Worm (Caenorhabditis elegans) whole organism, late embryonic: ENCODE results near the gene F36H1.3.

Source experiments
- C38D4.7 ChIP-seq: fragments of 200-800 bp; sonication (Bioruptor generic); optimal IDR thresholded peaks from 2 replicates; lab custom pipeline; 2018; ENCODE audit warnings: mild to moderate bottlenecking, missing genetic modification characterization, moderate library complexity, missing compliant biosample characterization
- F13H6.1 ChIP-seq: sonication (generic microtip); optimal IDR thresholded peaks from 2 replicates; lab custom pipeline; 2016; ENCODE audit warnings: missing genetic modification characterization, missing compliant biosample characterization
- K02D7.2 ChIP-seq: sonication (generic microtip); optimal IDR thresholded peaks from 2 replicates; lab custom pipeline; 2017; ENCODE audit warnings: mild to moderate bottlenecking, missing genetic modification characterization, missing compliant biosample characterization
- T23F11.4 ChIP-seq: fragments of 200-800 bp; sonication (Bioruptor generic); optimal IDR thresholded peaks from 2 replicates; lab custom pipeline; 2018; ENCODE audit warnings: mild to moderate bottlenecking, missing genetic modification characterization, missing compliant biosample characterization
- ama-1 ChIP-seq: fragments of 150-350 bp; optimal IDR thresholded peaks from 2 replicates; lab custom pipeline; 2014
- ceh-19 ChIP-seq: fragments of 200-800 bp; sonication (Bioruptor generic); optimal IDR thresholded peaks from 2 replicates; lab custom pipeline; 2018; ENCODE audit warnings: mild to moderate bottlenecking, missing genetic modification characterization, missing compliant biosample characterization
- ceh-22 ChIP-seq: sonication (generic microtip); optimal IDR thresholded peaks from 2 replicates; lab custom pipeline; 2017; ENCODE audit warnings: missing biosample characterization, missing genetic modification characterization
- ceh-30 ChIP-seq: fragments of 150-350 bp; optimal IDR thresholded peaks from 2 replicates; lab custom pipeline; 2014; ENCODE audit warnings: missing biosample characterization, missing genetic modification characterization
- ceh-45 ChIP-seq: fragments of 200-800 bp; sonication (Bioruptor generic); IDR thresholded peaks from 2 replicates; pipeline ENCODE4 v1.3.6; 2022; ENCODE audit warnings: missing genetic modification reagents, missing genetic modification characterization, missing compliant biosample characterization
- ceh-6 ChIP-seq: fragments of 200-800 bp; sonication (Bioruptor generic); optimal IDR thresholded peaks from 2 replicates; lab custom pipeline; 2018; ENCODE audit warnings: mild to moderate bottlenecking, missing genetic modification characterization, missing compliant biosample characterization
- ceh-9 ChIP-seq: sonication (generic microtip); optimal IDR thresholded peaks from 2 replicates; lab custom pipeline; 2016; ENCODE audit warnings: mild to moderate bottlenecking, missing genetic modification characterization, inconsistent platforms, missing compliant biosample characterization
- che-1 ChIP-seq: sonication (generic microtip); optimal IDR thresholded peaks from 2 replicates; lab custom pipeline; 2016; ENCODE audit warnings: mild to moderate bottlenecking, missing genetic modification characterization, missing compliant biosample characterization
- elt-2 ChIP-seq: sonication (generic microtip); optimal IDR thresholded peaks from 2 replicates; lab custom pipeline; 2016; ENCODE audit warnings: missing genetic modification reagents, missing genetic modification characterization, missing compliant biosample characterization
- elt-4 ChIP-seq: sonication (generic microtip); optimal IDR thresholded peaks from 2 replicates; lab custom pipeline; 2016; ENCODE audit warnings: missing genetic modification characterization, missing compliant biosample characterization
- eyg-1 ChIP-seq: sonication (generic microtip); optimal IDR thresholded peaks from 2 replicates; lab custom pipeline; 2016; ENCODE audit warnings: missing genotype, missing genetic modification characterization, missing compliant biosample characterization
- fkh-10 ChIP-seq: fragments of 150-350 bp; optimal IDR thresholded peaks from 2 replicates; lab custom pipeline; 2014; ENCODE audit warnings: missing biosample characterization, missing genetic modification reagents, missing genetic modification characterization
- gmeb-2 ChIP-seq: sonication (generic microtip); optimal IDR thresholded peaks from 2 replicates; lab custom pipeline; 2016; ENCODE audit warnings: missing genetic modification characterization, inconsistent platforms, missing compliant biosample characterization
- hlh-13 ChIP-seq: fragments of 200-800 bp; sonication (Bioruptor generic); optimal IDR thresholded peaks from 2 replicates; lab custom pipeline; 2018; ENCODE audit warnings: mild to moderate bottlenecking, missing genetic modification characterization, missing compliant biosample characterization
- hlh-15 ChIP-seq: sonication (generic microtip); optimal IDR thresholded peaks from 2 replicates; lab custom pipeline; 2016; ENCODE audit warnings: missing genetic modification characterization, missing compliant biosample characterization
- hlh-30 ChIP-seq: sonication (generic microtip); optimal IDR thresholded peaks from 2 replicates; lab custom pipeline; 2017; ENCODE audit warnings: antibody characterized with exemption, missing genetic modification characterization, missing compliant biosample characterization; ENCODE audit not compliant: insufficient read depth
- hlh-8 ChIP-seq: sonication (generic microtip); optimal IDR thresholded peaks from 2 replicates; lab custom pipeline; 2016; ENCODE audit warnings: missing genotype, missing genetic modification characterization, missing compliant biosample characterization
- lin-11 ChIP-seq: fragments of 200-800 bp; sonication (Bioruptor generic); optimal IDR thresholded peaks from 2 replicates; lab custom pipeline; 2018; ENCODE audit warnings: mild to moderate bottlenecking, missing genetic modification characterization, missing compliant biosample characterization
- madf-2 ChIP-seq: sonication (generic microtip); optimal IDR thresholded peaks from 2 replicates; lab custom pipeline; 2017; ENCODE audit warnings: missing genetic modification characterization, missing compliant biosample characterization
- mec-3 ChIP-seq: sonication (generic microtip); optimal IDR thresholded peaks from 2 replicates; lab custom pipeline; 2016; ENCODE audit warnings: borderline replicate concordance, missing genetic modification characterization, missing compliant biosample characterization
- nfya-1 ChIP-seq: sonication (generic microtip); optimal IDR thresholded peaks from 2 replicates; lab custom pipeline; 2017; ENCODE audit warnings: missing genetic modification characterization, mild to moderate bottlenecking, missing compliant biosample characterization, antibody characterized with exemption, moderate library complexity
- nhr-11 ChIP-seq: fragments of 150-350 bp; optimal IDR thresholded peaks from 2 replicates; lab custom pipeline; 2014; ENCODE audit warnings: missing biosample characterization, missing genetic modification characterization
- npax-4 ChIP-seq: sonication (generic microtip); optimal IDR thresholded peaks from 2 replicates; lab custom pipeline; 2016; ENCODE audit warnings: missing genetic modification characterization, missing compliant biosample characterization
- odd-2 ChIP-seq: sonication (generic microtip); optimal IDR thresholded peaks from 2 replicates; lab custom pipeline; 2017; ENCODE audit warnings: antibody characterized with exemption, mild to moderate bottlenecking, missing genetic modification characterization, missing compliant biosample characterization
- pag-3 ChIP-seq: sonication (generic microtip); optimal IDR thresholded peaks from 2 replicates; lab custom pipeline; 2016; ENCODE audit warnings: missing compliant biosample characterization, missing genetic modification characterization, borderline replicate concordance
- pat-9 ChIP-seq: fragments of 200-800 bp; sonication (Bioruptor generic); optimal IDR thresholded peaks from 2 replicates; lab custom pipeline; 2018; ENCODE audit warnings: mild to moderate bottlenecking, missing genetic modification characterization, moderate library complexity, missing compliant biosample characterization
- pha-2 ChIP-seq: sonication (generic microtip); optimal IDR thresholded peaks from 2 replicates; lab custom pipeline; 2017; ENCODE audit warnings: mild to moderate bottlenecking, missing genetic modification characterization, missing compliant biosample characterization
- pqm-1 ChIP-seq: sonication (generic microtip); optimal IDR thresholded peaks from 2 replicates; lab custom pipeline; 2016; ENCODE audit warnings: missing genetic modification characterization, missing compliant biosample characterization
- pros-1 ChIP-seq: fragments of 150-350 bp; optimal IDR thresholded peaks from 2 replicates; lab custom pipeline; 2014; ENCODE audit warnings: missing biosample characterization, missing genetic modification reagents, missing genetic modification characterization
- ref-2 ChIP-seq: sonication (generic microtip); optimal IDR thresholded peaks from 2 replicates; lab custom pipeline; 2016; ENCODE audit warnings: missing genetic modification characterization, missing compliant biosample characterization
- rnt-1 ChIP-seq: sonication (generic microtip); optimal IDR thresholded peaks from 2 replicates; lab custom pipeline; 2016; ENCODE audit warnings: missing genetic modification characterization, missing compliant biosample characterization
- syd-9 ChIP-seq: sonication (generic microtip); optimal IDR thresholded peaks from 2 replicates; lab custom pipeline; 2016; ENCODE audit warnings: mild to moderate bottlenecking, missing genetic modification characterization, moderate library complexity, missing compliant biosample characterization
- unc-55 ChIP-seq: sonication (generic microtip); optimal IDR thresholded peaks from 2 replicates; lab custom pipeline; 2017; ENCODE audit warnings: missing biosample characterization, missing genetic modification reagents, missing genetic modification characterization
- unc-86 ChIP-seq: sonication (generic microtip); optimal IDR thresholded peaks from 2 replicates; lab custom pipeline; 2016; ENCODE audit warnings: missing genetic modification characterization, missing compliant biosample characterization
- zip-5 ChIP-seq: sonication (generic microtip); optimal IDR thresholded peaks from 2 replicates; lab custom pipeline; 2016; ENCODE audit warnings: missing genetic modification characterization, missing compliant biosample characterization

F36H1.3 gene

DNA sequence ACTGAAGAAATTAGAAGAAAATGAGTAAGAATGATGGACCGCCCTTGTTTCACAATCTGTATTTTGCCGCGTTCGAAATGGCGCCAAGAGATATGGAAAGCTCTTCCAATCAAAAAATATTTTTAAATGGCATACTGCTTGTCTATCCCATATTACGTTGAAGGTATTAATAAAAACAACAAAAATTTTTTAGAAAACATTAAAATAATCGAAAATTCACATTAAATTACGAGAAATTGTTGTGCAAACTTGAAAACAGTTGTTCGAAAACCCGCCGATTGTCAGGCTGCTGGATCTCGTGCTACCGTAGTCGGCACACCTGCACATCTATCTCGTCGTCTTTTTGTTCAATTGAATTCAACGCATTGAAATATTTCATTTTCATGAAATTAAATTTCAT lies 33.7 kb downstream of the F36H1.3 start, which contains the start of gene klc-1:
klc-1 (plus strand) TSS at position 127 of the 400 bp plus-strand sequence.
- no peak for TF ChIP-seq nfya-1 (tag; lab: Kevin White, UChicago)
- no peak for TF ChIP-seq hlh-30 (tag; lab: Kevin White, UChicago)
- no peak for TF ChIP-seq unc-55 (GFP tag; lab: Kevin White, UChicago)
- no peak for TF ChIP-seq pros-1 (tag; lab: Kevin White, UChicago)
- TF ChIP-seq gmeb-2 (tag; lab: Kevin White, UChicago): no peak
- no peak for TF ChIP-seq syd-9 (tag; lab: Kevin White, UChicago)
- no peak for TF ChIP-seq pat-9
- TF ChIP-seq ceh-6 (GFP tag; lab: Kevin White, UChicago): no peak
- no peak for TF ChIP-seq odd-2 (tag; lab: Kevin White, UChicago)
- TF ChIP-seq F13H6.1 (tag; lab: Kevin White, UChicago): no peak
- no peak for TF ChIP-seq ceh-30 (tag; lab: Kevin White, UChicago)
- TF ChIP-seq npax-4: no peak

- TF ChIP-seq lin-11 (tag; lab: Kevin White, UChicago) (no peak), ceh-19 (GFP tag; lab: Kevin White, UChicago) (no peak), eyg-1 (tag; lab: Kevin White, UChicago) (no peak), ref-2 (tag; lab: Kevin White, UChicago) (no peak), unc-86 (no peak), ama-1 (no peak), hlh-8 (tag; lab: Kevin White, UChicago) (no peak), ceh-45 (GFP tag; lab: Robert Waterston, UW) (no peak), ceh-30 (tag; lab: Kevin White, UChicago) (no peak), nhr-11 (tag; lab: Kevin White, UChicago) (no peak), elt-4 (tag; lab: Kevin White, UChicago) (no peak), elt-2 (tag; lab: Kevin White, UChicago) (no peak), rnt-1 (no peak), hlh-13 (GFP tag; lab: Kevin White, UChicago) (no peak), odd-2 (tag; lab: Kevin White, UChicago) (no peak), hlh-30 (tag; lab: Kevin White, UChicago) (no peak), hlh-15 (tag; lab: Kevin White, UChicago) (no peak), C38D4.7 (GFP tag; lab: Kevin White, UChicago) (no peak)
Observed at ce11 chrIV:11089527-11089926, 39.6 kb downstream of the F36H1.3 start, which contains the start of gene M7.7. TSS of gene M7.7 (plus strand) at chrIV:11089827.

DNA sequence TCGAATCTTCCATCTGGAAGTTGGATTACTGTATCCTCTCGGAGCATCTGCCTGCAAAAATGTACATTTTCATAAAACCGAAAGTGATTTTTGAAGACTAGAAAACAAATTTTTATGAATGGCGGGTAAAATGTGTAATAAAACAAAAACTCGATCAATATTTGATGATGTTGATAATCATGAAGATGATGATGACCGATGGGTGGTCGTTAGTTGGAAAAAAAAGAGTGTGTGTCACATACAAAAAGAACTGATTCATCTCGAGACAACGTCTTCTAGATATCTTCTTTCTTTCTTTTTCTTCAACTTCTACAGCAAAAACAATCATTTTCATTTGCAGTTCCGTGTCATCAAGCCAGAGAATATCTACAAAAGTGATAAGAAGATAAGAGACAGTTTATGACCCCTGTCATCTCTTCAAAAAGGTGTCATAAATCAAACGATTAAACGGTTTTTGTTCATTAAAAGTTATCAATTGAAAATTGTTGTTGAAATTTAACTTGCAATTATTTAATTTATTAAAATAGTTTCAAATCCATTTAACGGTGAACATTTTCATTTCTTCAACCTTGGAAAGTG lies 42.7 kb downstream of the F36H1.3 start, which contains the start of gene bcc-1:
bcc-1 (minus strand) TSS at position 51 of the 579 bp plus-strand sequence.
- TF ChIP-seq ceh-22 (tag; lab: Kevin White, UChicago): no peak
- TF ChIP-seq pag-3: no peak
- TF ChIP-seq elt-2 (tag; lab: Kevin White, UChicago): no peak
- no peak for TF ChIP-seq T23F11.4 (GFP tag; lab: Kevin White, UChicago)
- no peak for TF ChIP-seq mec-3
- no peak for TF ChIP-seq madf-2 (tag; lab: Kevin White, UChicago)
- no peak for TF ChIP-seq gmeb-2 (tag; lab: Kevin White, UChicago)
- TF ChIP-seq pha-2 (tag; lab: Kevin White, UChicago): no peak
- TF ChIP-seq zip-5 (tag; lab: Kevin White, UChicago): no peak
- TF ChIP-seq K02D7.2 (tag; lab: Kevin White, UChicago): no peak
- TF ChIP-seq fkh-10 (GFP tag; lab: Kevin White, UChicago): no peak
- no peak for TF ChIP-seq pqm-1 (tag; lab: Kevin White, UChicago)
- no peak for TF ChIP-seq ceh-30 (tag; lab: Kevin White, UChicago)
- TF ChIP-seq rnt-1: no peak
- TF ChIP-seq che-1: no peak
- no peak for TF ChIP-seq C38D4.7 (GFP tag; lab: Kevin White, UChicago)
- TF ChIP-seq ceh-9: no peak
- TF ChIP-seq, all 69 proteins: peak for 0
